Worm (Caenorhabditis elegans) whole organism, young adult: Measurements from ENCODE around the gene sru-25.

ENCODE experiments used
- C17E4.6 ChIP-seq: fragments of 200-800 bp; sonication (Bioruptor generic); IDR thresholded peaks from 2 replicates; pipeline ENCODE4 v1.3.6; 2022; ENCODE audit warnings: missing genetic modification reagents, missing genetic modification characterization, missing compliant biosample characterization
- ama-1 ChIP-seq, 3 experiments: fragments of 150-350 bp in 1 of 3; sonication (generic microtip) in 2 of 3; optimal IDR thresholded peaks; 2 replicates each; lab custom pipeline; 2014 to 2018; ENCODE audit warnings: missing biosample characterization in 2 of 3, missing genetic modification characterization in 2 of 3, missing genetic modification reagents in 2 of 3
- ceh-100 ChIP-seq: fragments of 200-800 bp; sonication (Bioruptor generic); IDR thresholded peaks from 2 replicates; pipeline ENCODE4 v1.3.6; 2022; ENCODE audit warnings: missing genetic modification reagents, missing genetic modification characterization, missing compliant biosample characterization
- ceh-27 ChIP-seq: fragments of 200-800 bp; sonication (Bioruptor generic); optimal IDR thresholded peaks from 2 replicates; lab custom pipeline; 2018; ENCODE audit warnings: mild to moderate bottlenecking, missing genetic modification characterization, moderate library complexity, missing compliant biosample characterization
- chd-7 ChIP-seq: sonication (generic microtip); optimal IDR thresholded peaks from 2 replicates; lab custom pipeline; 2016; ENCODE audit warnings: mild to moderate bottlenecking, missing genetic modification characterization, moderate library complexity, missing compliant biosample characterization
- efl-1 ChIP-seq: fragments of 150-350 bp; optimal IDR thresholded peaks from 2 replicates; lab custom pipeline; 2014; ENCODE audit warnings: missing biosample characterization, missing genetic modification reagents, missing genetic modification characterization
- lin-54 ChIP-seq: fragments of 200-800 bp; sonication (Bioruptor generic); optimal IDR thresholded peaks from 2 replicates; lab custom pipeline; 2018; ENCODE audit warnings: mild to moderate bottlenecking, missing genetic modification characterization, missing compliant biosample characterization
- madf-10 ChIP-seq: sonication (generic microtip); optimal IDR thresholded peaks from 2 replicates; lab custom pipeline; 2016; ENCODE audit warnings: mild to moderate bottlenecking, missing genetic modification characterization, missing compliant biosample characterization
- snpc-4 ChIP-seq, 5 experiments: fragments of 150-350 bp in 1 of 5; sonication (generic microtip) in 4 of 5; optimal IDR thresholded peaks; 2 replicates each; lab custom pipeline; 2014 to 2018; ENCODE audit warnings: missing genetic modification characterization in 5 of 5, missing biosample characterization in 3 of 5, antibody characterized with exemption in 2 of 5, mild to moderate bottlenecking in 2 of 5, missing compliant biosample characterization in 2 of 5, missing genotype in 2 of 5, moderate library complexity in 2 of 5, missing genetic modification reagents in 1 of 5
- unc-130 ChIP-seq: sonication (generic microtip); optimal IDR thresholded peaks from 2 replicates; lab custom pipeline; 2016; ENCODE audit warnings: missing genetic modification reagents, missing genetic modification characterization, missing compliant biosample characterization
- zim-3 ChIP-seq: sonication (generic microtip); optimal IDR thresholded peaks from 2 replicates; lab custom pipeline; 2017; ENCODE audit warnings: mild to moderate bottlenecking, missing genetic modification characterization, moderate library complexity, missing compliant biosample characterization

- TF ChIP-seq C17E4.6 (no peak), chd-7 (tag; lab: Kevin White, UChicago) (no peak), ceh-100 (GFP tag; lab: Robert Waterston, UW) (no peak), efl-1 (GFP tag; lab: Kevin White, UChicago) (no peak), ceh-27 (no peak), lin-54 (GFP tag; lab: Kevin White, UChicago) (no peak), ama-1 (optimal IDR thresholded peaks at IDR 0.05; lab: Kevin White, UChicago) (no peak), ama-1 (GFP tag; optimal IDR thresholded peaks at IDR 0.05; lab: Kevin White, UChicago) (no peak), unc-130 (GFP tag; lab: Kevin White, UChicago) (no peak), zim-3 (tag; lab: Kevin White, UChicago) (no peak), snpc-4 (GFP tag; optimal IDR thresholded peaks at IDR 0.05; lab: Kevin White, UChicago) (no peak), snpc-4 (tag; optimal IDR thresholded peaks at IDR 0.05; lab: Kevin White, UChicago) (no peak), madf-10 (tag; lab: Kevin White, UChicago) (no peak)
Observed at ce11 chrV:638328-638727, 35.8 kb downstream of the sru-25 start, which contains the start of gene srj-37.
